Fruit fly (Drosophila melanogaster) whole organism, pupa: Measurements from ENCODE around the gene CG42570.

ENCODE experiments used
- CG10348 ChIP-seq: fragments of 200-800 bp; sonication (Bioruptor generic); IDR thresholded peaks from 2 replicates; pipeline ENCODE4 v1.3.6; 2022; ENCODE audit warnings: missing biosample characterization, missing genetic modification characterization
- CG12605 ChIP-seq: fragments of 200-800 bp; sonication (Bioruptor generic); IDR thresholded peaks from 2 replicates; pipeline ENCODE4 v1.3.6; 2022; ENCODE audit warnings: missing biosample characterization, missing genetic modification characterization
- CG13204 ChIP-seq: fragments of 200-800 bp; sonication (Bioruptor generic); optimal IDR thresholded peaks from 2 replicates; lab custom pipeline; 2018; ENCODE audit warnings: missing biosample characterization, mild to moderate bottlenecking, missing genetic modification characterization, moderate library complexity
- CG14655 ChIP-seq: fragments of 200-800 bp; sonication (Bioruptor generic); optimal IDR thresholded peaks from 3 replicates; lab custom pipeline; 2017; ENCODE audit warnings: mild to moderate bottlenecking, missing biosample characterization, missing genetic modification reagents, missing genetic modification characterization
- CG15710 ChIP-seq: fragments of 200-800 bp; sonication (Bioruptor generic); optimal IDR thresholded peaks from 2 replicates; lab custom pipeline; 2018; ENCODE audit warnings: missing biosample characterization, mild to moderate bottlenecking, missing genetic modification characterization, moderate library complexity
- CG17806 ChIP-seq: fragments of 200-800 bp; sonication (Bioruptor generic); optimal IDR thresholded peaks from 2 replicates; lab custom pipeline; 2018; ENCODE audit warnings: missing biosample characterization, mild to moderate bottlenecking, missing genetic modification characterization, moderate library complexity
- CG32121 ChIP-seq: fragments of 200-800 bp; sonication (Bioruptor generic); IDR thresholded peaks from 2 replicates; pipeline ENCODE4 v1.3.6; 2022; ENCODE audit warnings: missing biosample characterization, missing genetic modification characterization
- CG34367 ChIP-seq: fragments of 200-800 bp; sonication (Bioruptor generic); optimal IDR thresholded peaks from 2 replicates; lab custom pipeline; 2018; ENCODE audit warnings: missing biosample characterization, mild to moderate bottlenecking, missing genetic modification characterization
- CG4496 ChIP-seq: fragments of 200-800 bp; sonication (Bioruptor generic); IDR thresholded peaks from 3 replicates; pipeline ENCODE4 v1.3.6; 2022; ENCODE audit warnings: missing biosample characterization, missing genetic modification characterization
- CG8159 ChIP-seq: fragments of 200-800 bp; sonication (Bioruptor generic); optimal IDR thresholded peaks from 3 replicates; lab custom pipeline; 2018; ENCODE audit warnings: missing biosample characterization, mild to moderate bottlenecking, missing genetic modification characterization, moderate library complexity
- CG8301 ChIP-seq: fragments of 200-800 bp; sonication (Bioruptor generic); optimal IDR thresholded peaks from 2 replicates; lab custom pipeline; 2018; ENCODE audit warnings: missing biosample characterization, mild to moderate bottlenecking, missing genetic modification characterization
- CG9948 ChIP-seq: fragments of 200-800 bp; sonication (Bioruptor generic); optimal IDR thresholded peaks from 2 replicates; lab custom pipeline; 2018; ENCODE audit warnings: missing biosample characterization, mild to moderate bottlenecking, missing genetic modification characterization, moderate library complexity
- D1 ChIP-seq: fragments of 200-800 bp; sonication (Bioruptor generic); optimal IDR thresholded peaks from 2 replicates; lab custom pipeline; 2018; ENCODE audit warnings: missing biosample characterization, mild to moderate bottlenecking, missing genetic modification characterization, moderate library complexity
- EcR ChIP-seq: fragments of 200-800 bp; sonication (Bioruptor generic); optimal IDR thresholded peaks from 3 replicates; lab custom pipeline; 2019; ENCODE audit warnings: missing biosample characterization, missing genetic modification characterization, mild to moderate bottlenecking, moderate library complexity, missing genetic modification reagents
- Ets98B ChIP-seq: fragments of 200-800 bp; sonication (Bioruptor generic); IDR thresholded peaks from 2 replicates; pipeline ENCODE4 v1.3.6; 2022; ENCODE audit warnings: missing biosample characterization, missing genetic modification characterization
- Pif1A ChIP-seq: fragments of 200-800 bp; sonication (Bioruptor generic); optimal IDR thresholded peaks from 3 replicates; lab custom pipeline; 2016; ENCODE audit warnings: missing biosample characterization, missing genetic modification characterization
- Pif1B ChIP-seq: fragments of 200-800 bp; sonication (Bioruptor generic); optimal IDR thresholded peaks from 3 replicates; lab custom pipeline; 2016; ENCODE audit warnings: missing biosample characterization, missing genetic modification characterization
- Snoo ChIP-seq: fragments of 200-800 bp; sonication (Bioruptor generic); optimal IDR thresholded peaks from 3 replicates; lab custom pipeline; 2017; ENCODE audit warnings: missing biosample characterization, mild to moderate bottlenecking, missing genetic modification characterization, inconsistent platforms
- fd96Ca ChIP-seq: fragments of 200-800 bp; sonication (Bioruptor generic); IDR thresholded peaks from 3 replicates; pipeline ENCODE4 v1.3.6; 2022; ENCODE audit warnings: missing biosample characterization, missing genetic modification characterization
- gl ChIP-seq: fragments of 200-800 bp; sonication (Bioruptor generic); optimal IDR thresholded peaks from 2 replicates; lab custom pipeline; 2018; ENCODE audit warnings: missing biosample characterization, mild to moderate bottlenecking, missing genetic modification characterization
- rn ChIP-seq: fragments of 200-800 bp; sonication (Bioruptor generic); IDR thresholded peaks from 2 replicates; pipeline ENCODE4 v1.3.6; 2022; ENCODE audit warnings: missing biosample characterization, missing genetic modification characterization

Gene CG42570

DNA sequence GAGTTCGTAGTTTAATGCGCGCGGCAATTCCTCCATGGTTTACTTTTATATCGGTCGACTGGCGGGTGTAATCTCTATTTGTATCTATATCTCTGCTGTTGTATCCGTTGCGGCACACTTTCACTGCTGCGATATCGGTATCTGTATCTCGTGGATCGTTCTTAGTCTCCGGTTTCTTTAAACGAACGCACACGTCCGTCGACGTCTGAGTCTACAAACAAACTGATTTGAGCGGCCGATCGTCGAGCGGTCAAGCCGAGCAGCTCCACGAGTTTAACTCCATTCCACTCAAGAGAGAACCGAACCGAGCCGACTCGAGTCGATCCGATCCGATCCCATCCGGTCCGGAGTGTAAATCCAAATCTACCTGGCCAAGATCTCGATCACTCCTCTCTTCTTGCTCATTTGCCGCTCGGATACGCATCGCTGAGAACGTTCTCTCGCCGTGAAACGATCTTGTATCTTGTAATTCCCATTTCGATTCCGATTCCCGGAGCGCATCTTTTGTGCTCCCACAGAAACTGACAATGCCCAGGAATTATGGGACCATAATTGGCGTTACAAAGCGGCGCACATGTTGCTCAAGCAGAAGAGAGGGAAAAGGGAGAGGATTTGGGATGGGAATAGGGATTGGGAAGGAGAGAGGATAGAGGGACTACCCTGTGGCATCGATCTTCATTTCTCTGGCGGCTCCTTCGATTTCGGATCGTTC, 17.8 kb upstream of the CG42570 start, which contains the start of gene comm2:
TSS of gene comm2 (minus strand) at position 225 of the 712 bp plus-strand sequence.
- TF ChIP-seq CG34367 (no peak), CG8301 (tag; lab: Kevin White, UChicago) (no peak), rn (GFP tag; lab: Robert Waterston, UW) (no peak), CG9948 (no peak), CG4496 (GFP tag; lab: Robert Waterston, UW) (peak; percentile 48; the same call in 2 of the 3 replicates), Ets98B (peak; percentile 26; the same call in 1 of the 2 replicates), CG10348 (GFP tag; lab: Robert Waterston, UW) (no peak), Pif1B (GFP tag; lab: Kevin White, UChicago) (peak; percentile 16), CG32121 (no peak), CG17806 (tag; lab: Kevin White, UChicago) (no peak), Pif1A (GFP tag; lab: Kevin White, UChicago) (no peak), Snoo (tag; lab: Kevin White, UChicago) (no peak), EcR (GFP tag; lab: Kevin White, UChicago) (peak; percentile 10), CG14655 (GFP tag; lab: Kevin White, UChicago) (no peak), D1 (tag; lab: Kevin White, UChicago) (no peak), fd96Ca (GFP tag; lab: Robert Waterston, UW) (no peak), CG15710 (no peak), CG12605 (GFP tag; lab: Robert Waterston, UW) (no peak), CG13204 (GFP tag; lab: Kevin White, UChicago) (peak; percentile 17), gl (tag; lab: Kevin White, UChicago) (no peak), CG8159 (no peak)

DNA sequence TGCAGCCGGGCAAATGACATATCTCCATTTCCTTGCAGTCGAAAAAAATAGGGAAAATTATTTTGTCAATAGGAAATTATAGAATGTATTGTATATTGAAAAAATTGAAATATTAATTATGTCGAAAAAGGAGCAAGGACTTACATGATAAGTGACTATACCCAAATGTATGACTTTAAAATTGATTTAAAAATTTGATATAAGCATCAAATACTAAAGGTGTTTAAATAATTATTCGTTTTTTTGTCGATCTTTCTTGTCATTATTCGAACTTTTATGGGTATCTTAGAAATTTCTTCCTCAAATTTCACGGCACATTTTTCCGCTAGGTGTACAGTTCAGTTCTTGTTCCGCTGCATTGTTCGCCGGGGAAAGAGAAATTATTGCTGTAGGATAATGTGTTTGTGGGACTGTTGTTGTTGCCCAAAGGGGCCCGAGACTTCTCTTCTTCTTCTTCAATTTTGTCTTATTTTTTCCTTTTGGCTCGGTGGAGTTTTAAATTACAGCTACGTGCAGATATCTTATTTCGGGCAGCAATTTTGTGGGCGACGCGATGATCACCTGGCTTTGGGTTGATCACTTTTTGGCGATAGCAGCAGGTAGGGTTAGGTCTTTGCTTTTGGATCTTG, 17.2 kb upstream of the CG42570 start:
- peak; percentile 85 for TF ChIP-seq D1 (tag; lab: Kevin White, UChicago)
- peak; percentile 47 for TF ChIP-seq Pif1A (GFP tag; lab: Kevin White, UChicago)
- no peak for TF ChIP-seq fd96Ca (GFP tag; lab: Robert Waterston, UW)
- TF ChIP-seq Ets98B: no peak
- TF ChIP-seq CG12605 (GFP tag; lab: Robert Waterston, UW): no peak
- peak; percentile 80 for TF ChIP-seq CG15710
- no peak for TF ChIP-seq EcR (GFP tag; lab: Kevin White, UChicago)
- peak; percentile 15 for TF ChIP-seq Pif1B (GFP tag; lab: Kevin White, UChicago)
- no peak for TF ChIP-seq CG32121
- TF ChIP-seq CG9948: peak; percentile 85
- TF ChIP-seq CG13204 (GFP tag; lab: Kevin White, UChicago): no peak
- no peak for TF ChIP-seq gl (tag; lab: Kevin White, UChicago)
- peak; percentile 83 for TF ChIP-seq CG17806 (tag; lab: Kevin White, UChicago)
- TF ChIP-seq rn (GFP tag; lab: Robert Waterston, UW): no peak
- TF ChIP-seq CG14655 (GFP tag; lab: Kevin White, UChicago): peak; percentile 73
- peak; percentile 82 for TF ChIP-seq Snoo (tag; lab: Kevin White, UChicago)
- TF ChIP-seq CG8301 (tag; lab: Kevin White, UChicago): peak; percentile 39
- no peak for TF ChIP-seq CG10348 (GFP tag; lab: Robert Waterston, UW)
- TF ChIP-seq CG4496 (GFP tag; lab: Robert Waterston, UW): no peak
- peak; percentile 82 for TF ChIP-seq CG8159
- peak; percentile 80 for TF ChIP-seq CG34367
- TF ChIP-seq, all 21 proteins: peak for 11

DNA sequence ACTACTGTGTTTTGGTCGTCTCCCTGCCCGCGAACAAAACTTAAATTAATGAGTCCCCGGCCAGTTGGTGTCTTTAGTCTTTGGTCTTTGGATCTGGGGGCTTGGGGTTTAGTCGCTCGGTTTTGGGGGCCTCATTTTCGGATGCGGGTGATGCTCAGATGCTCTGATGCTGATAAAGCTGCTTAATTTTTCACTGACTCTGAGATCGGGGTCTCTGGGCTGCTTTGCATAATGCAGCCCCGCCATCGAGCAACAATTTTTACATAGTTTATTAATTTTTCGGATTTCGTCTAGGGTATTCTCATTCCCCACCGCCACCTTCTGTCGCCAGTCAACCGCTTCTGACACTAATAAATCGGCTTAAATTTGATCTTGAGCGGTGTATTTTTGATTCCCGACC, 15.4 kb upstream of the CG42570 start:
- TF ChIP-seq Snoo (tag; lab: Kevin White, UChicago): no peak
- no peak for TF ChIP-seq CG12605 (GFP tag; lab: Robert Waterston, UW)
- no peak for TF ChIP-seq CG10348 (GFP tag; lab: Robert Waterston, UW)
- no peak for TF ChIP-seq CG34367
- TF ChIP-seq CG9948: no peak
- no peak for TF ChIP-seq D1 (tag; lab: Kevin White, UChicago)
- TF ChIP-seq CG8301 (tag; lab: Kevin White, UChicago): no peak
- TF ChIP-seq CG13204 (GFP tag; lab: Kevin White, UChicago): no peak
- no peak for TF ChIP-seq Pif1B (GFP tag; lab: Kevin White, UChicago)
- no peak for TF ChIP-seq CG17806 (tag; lab: Kevin White, UChicago)
- no peak for TF ChIP-seq CG32121
- no peak for TF ChIP-seq EcR (GFP tag; lab: Kevin White, UChicago)
- TF ChIP-seq gl (tag; lab: Kevin White, UChicago): no peak

DNA sequence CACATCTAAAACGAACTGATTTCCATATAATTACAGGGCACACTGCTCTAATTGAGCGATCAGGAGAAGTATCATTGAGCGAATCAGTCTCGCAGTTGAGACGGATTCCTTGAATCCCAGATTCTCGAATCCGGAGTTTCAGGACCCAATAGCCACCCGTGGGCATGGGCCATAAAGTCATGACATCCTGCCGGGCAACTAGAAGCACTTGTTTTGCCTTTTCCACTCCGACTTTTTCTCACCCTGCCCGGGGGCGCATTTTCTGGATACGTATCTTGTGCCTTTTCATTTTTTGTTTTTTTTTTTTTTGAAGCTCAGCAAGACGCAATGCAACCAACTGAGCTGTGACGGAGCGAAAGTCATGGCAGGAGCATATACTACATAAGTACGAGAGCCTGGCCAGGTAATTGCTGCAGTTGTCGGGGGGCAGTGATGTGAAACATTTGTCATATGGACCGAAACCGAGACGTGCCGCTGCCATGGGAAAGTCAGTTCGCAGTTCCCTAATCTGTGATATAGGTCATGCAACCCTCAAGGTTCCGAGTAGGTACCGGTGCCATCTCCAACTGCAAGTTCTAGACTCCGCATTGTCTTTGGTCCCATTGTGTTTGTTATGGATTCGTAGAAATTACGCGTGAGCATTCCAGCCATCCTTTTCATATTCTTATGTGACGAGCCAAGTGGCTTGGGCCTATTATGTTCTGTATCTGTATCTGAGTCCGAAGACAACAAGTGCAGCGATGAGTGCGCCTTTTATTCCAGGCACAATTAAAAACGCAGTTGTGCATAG, 14.1 kb upstream of the CG42570 start:
- TF ChIP-seq rn (GFP tag; lab: Robert Waterston, UW): no peak
- no peak for TF ChIP-seq CG32121
- TF ChIP-seq CG10348 (GFP tag; lab: Robert Waterston, UW): no peak
- TF ChIP-seq CG13204 (GFP tag; lab: Kevin White, UChicago): no peak
- no peak for TF ChIP-seq Ets98B
- no peak for TF ChIP-seq fd96Ca (GFP tag; lab: Robert Waterston, UW)
- TF ChIP-seq CG12605 (GFP tag; lab: Robert Waterston, UW): no peak
- TF ChIP-seq CG8159: no peak
- no peak for TF ChIP-seq EcR (GFP tag; lab: Kevin White, UChicago)
- TF ChIP-seq Pif1B (GFP tag; lab: Kevin White, UChicago): no peak
- no peak for TF ChIP-seq CG15710
- TF ChIP-seq D1 (tag; lab: Kevin White, UChicago): no peak
- no peak for TF ChIP-seq CG4496 (GFP tag; lab: Robert Waterston, UW)
- no peak for TF ChIP-seq Snoo (tag; lab: Kevin White, UChicago)
- TF ChIP-seq gl (tag; lab: Kevin White, UChicago): no peak
- TF ChIP-seq CG9948: no peak
- TF ChIP-seq CG8301 (tag; lab: Kevin White, UChicago): no peak
- TF ChIP-seq Pif1A (GFP tag; lab: Kevin White, UChicago): no peak
- TF ChIP-seq CG34367: no peak
